Fruit fly (Drosophila melanogaster): ENCODE data around the gene CG4789.
A peak's percentile ranks its signal among the peaks of the same experiment; 100 is the strongest.

CG4789 gene

dm6 chrX:16774201-16775061, 26.3 kb upstream of the CG4789 start:
- TF ChIP-seq bab1 (GFP tag; optimal IDR thresholded peaks at IDR 0.05) (no peak), cnc (optimal IDR thresholded peaks at IDR 0.05) (no peak), Mnt (GFP tag; optimal IDR thresholded peaks at IDR 0.05) (no peak)

dm6 chrX:16775083-16775482, 25.6 kb upstream of the CG4789 start:
- TF ChIP-seq CG12768 (GFP tag; optimal IDR thresholded peaks at IDR 0.05), result no peak
- no peak for TF ChIP-seq CG14711 (tag; optimal IDR thresholded peaks at IDR 0.05)
- no peak for TF ChIP-seq cnc (optimal IDR thresholded peaks at IDR 0.05)
- TF ChIP-seq CG7045 (GFP tag; optimal IDR thresholded peaks at IDR 0.05), result no peak
- no peak for TF ChIP-seq Mnt (GFP tag; optimal IDR thresholded peaks at IDR 0.05)
- no peak for TF ChIP-seq Crg-1 (GFP tag; optimal IDR thresholded peaks at IDR 0.05)
- no peak for TF ChIP-seq Hr96 (GFP tag; optimal IDR thresholded peaks at IDR 0.05)
- TF ChIP-seq CG33017 (tag; optimal IDR thresholded peaks at IDR 0.05), result no peak
- TF ChIP-seq Clk (GFP tag; optimal IDR thresholded peaks at IDR 0.05), result no peak
- TF ChIP-seq CG7101 (tag; optimal IDR thresholded peaks at IDR 0.05), result no peak

- TF ChIP-seq kay (GFP tag; ENCODE audit: borderline replicate concordance), result peak; percentile 48
- TF ChIP-seq toe (GFP tag; optimal IDR thresholded peaks at IDR 0.05), result no peak
Measured at dm6 chrX:16778138-16778672, 22.5 kb upstream of the CG4789 start.

dm6 chrX:16780244-16780643, 20.5 kb upstream of the CG4789 start:
- TF ChIP-seq kay (GFP tag; ENCODE audit: borderline replicate concordance) (no peak), tj (GFP tag; optimal IDR thresholded peaks at IDR 0.05) (peak; percentile 71)

dm6 chrX:16781055-16781454, 19.7 kb upstream of the CG4789 start:
- TF ChIP-seq Crg-1 (GFP tag; optimal IDR thresholded peaks at IDR 0.05), result no peak

dm6 chrX:16782175-16782916, 18.4 kb upstream of the CG4789 start:
- TF ChIP-seq Mnt (GFP tag; optimal IDR thresholded peaks at IDR 0.05), result peak; percentile 10
- TF ChIP-seq CG33017 (tag; optimal IDR thresholded peaks at IDR 0.05), result no peak
- TF ChIP-seq CG14711 (tag; optimal IDR thresholded peaks at IDR 0.05), result peak; percentile 13
- TF ChIP-seq CG11617 (GFP tag; optimal IDR thresholded peaks at IDR 0.05), result peak; percentile 28
- TF ChIP-seq ovo (GFP tag; optimal IDR thresholded peaks at IDR 0.05), result no peak
- no peak for TF ChIP-seq cnc (optimal IDR thresholded peaks at IDR 0.05)
- no peak for TF ChIP-seq CG12768 (GFP tag; optimal IDR thresholded peaks at IDR 0.05)
- no peak for TF ChIP-seq CG7045 (GFP tag; optimal IDR thresholded peaks at IDR 0.05)

dm6 chrX:16783141-16783715, 17.5 kb upstream of the CG4789 start, which contains the start of gene if:
if (minus strand) TSS chrX:16783434.
- no peak for TF ChIP-seq tj (GFP tag; optimal IDR thresholded peaks at IDR 0.05)
- no peak for TF ChIP-seq CG7101 (tag; optimal IDR thresholded peaks at IDR 0.05)
- no peak for TF ChIP-seq CG14711 (tag; optimal IDR thresholded peaks at IDR 0.05)
- no peak for TF ChIP-seq Mnt (GFP tag; optimal IDR thresholded peaks at IDR 0.05)
- no peak for TF ChIP-seq kay (GFP tag; ENCODE audit: borderline replicate concordance)
- no peak for TF ChIP-seq pad (GFP tag; optimal IDR thresholded peaks at IDR 0.05)
- TF ChIP-seq CG7045 (GFP tag; optimal IDR thresholded peaks at IDR 0.05), result no peak
- no peak for TF ChIP-seq CG5204 (GFP tag; optimal IDR thresholded peaks at IDR 0.05)
- no peak for TF ChIP-seq CG12768 (GFP tag; optimal IDR thresholded peaks at IDR 0.05)
- no peak for TF ChIP-seq CG33017 (tag; optimal IDR thresholded peaks at IDR 0.05)
- TF ChIP-seq CG11617 (GFP tag; optimal IDR thresholded peaks at IDR 0.05), result no peak
- TF ChIP-seq CG1620 (GFP tag; optimal IDR thresholded peaks at IDR 0.05), result no peak
- TF ChIP-seq ovo (GFP tag; optimal IDR thresholded peaks at IDR 0.05), result no peak
- TF ChIP-seq Hr96 (GFP tag; optimal IDR thresholded peaks at IDR 0.05), result no peak

dm6 chrX:16783743-16784142, 17.0 kb upstream of the CG4789 start, which contains the start of gene mRpL22:
mRpL22 (plus strand) TSS chrX:16783933.
- TF ChIP-seq tj (GFP tag; optimal IDR thresholded peaks at IDR 0.05) (no peak), toe (GFP tag; optimal IDR thresholded peaks at IDR 0.05) (no peak), CG12768 (GFP tag; optimal IDR thresholded peaks at IDR 0.05) (no peak), CG5204 (GFP tag; optimal IDR thresholded peaks at IDR 0.05) (no peak), CG14711 (tag; optimal IDR thresholded peaks at IDR 0.05) (no peak), bab1 (GFP tag; optimal IDR thresholded peaks at IDR 0.05) (peak; percentile 51), kay (GFP tag; ENCODE audit: borderline replicate concordance) (no peak), CG33017 (tag; optimal IDR thresholded peaks at IDR 0.05) (no peak)

All from whole organism, adult.